Worm (Caenorhabditis elegans): ENCODE data around the gene C08E8.2.

ce11 chrV:18344194-18344593 is 11.4 kb downstream of the C08E8.2 start:
- no peak for TF ChIP-seq ceh-16 (tag; optimal IDR thresholded peaks at IDR 0.05)
- TF ChIP-seq elt-1 (tag; optimal IDR thresholded peaks at IDR 0.05): no peak
- no peak for TF ChIP-seq snpc-4 (tag; optimal IDR thresholded peaks at IDR 0.05)
- no peak for TF ChIP-seq egl-27 (tag; optimal IDR thresholded peaks at IDR 0.05)
- no peak for TF ChIP-seq zag-1 (tag; optimal IDR thresholded peaks at IDR 0.05)
- TF ChIP-seq mdl-1 (tag; optimal IDR thresholded peaks at IDR 0.05): no peak
- no peak for TF ChIP-seq aly-2 (tag; optimal IDR thresholded peaks at IDR 0.05)
- no peak for TF ChIP-seq R02D3.7 (tag; optimal IDR thresholded peaks at IDR 0.05)
- no peak for TF ChIP-seq unc-55 (GFP tag; optimal IDR thresholded peaks at IDR 0.05)
- no peak for TF ChIP-seq dmd-4 (tag; optimal IDR thresholded peaks at IDR 0.05)
- TF ChIP-seq ztf-4 (tag; optimal IDR thresholded peaks at IDR 0.05): no peak
- TF ChIP-seq fos-1 (tag; optimal IDR thresholded peaks at IDR 0.05): no peak
- TF ChIP-seq mab-5 (tag; optimal IDR thresholded peaks at IDR 0.05): no peak

All from whole organism, L2 larva.